Worm (Caenorhabditis elegans): ENCODE data around the gene R160.12.

DNA sequence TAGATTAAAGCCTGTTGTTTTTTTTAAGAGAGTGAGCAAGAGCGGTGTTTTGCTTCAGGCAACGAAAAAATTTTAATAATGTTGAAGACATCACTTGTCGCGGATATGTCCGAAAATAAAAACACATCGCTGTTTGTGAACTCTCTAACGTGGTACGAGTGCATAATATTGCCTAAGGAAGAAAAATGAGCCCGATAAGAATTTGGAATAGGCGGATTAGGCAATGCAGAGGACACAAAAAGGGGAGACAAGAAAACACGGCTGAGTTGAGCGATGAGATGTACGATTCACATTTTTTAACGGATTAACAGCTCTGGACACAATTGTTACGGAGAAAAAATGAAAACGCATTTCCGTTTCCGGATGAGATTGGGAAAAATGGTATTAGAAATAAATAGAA is 49.8 kb upstream of the R160.12 start:
- TF ChIP-seq aha-1 (tag; optimal IDR thresholded peaks at IDR 0.05) (no peak), ama-1 (optimal IDR thresholded peaks at IDR 0.05) (no peak), lin-39 (tag; optimal IDR thresholded peaks at IDR 0.05) (no peak), ztf-11 (tag; optimal IDR thresholded peaks at IDR 0.05) (no peak), skn-1 (tag; optimal IDR thresholded peaks at IDR 0.05) (no peak), C34B4.2 (tag; optimal IDR thresholded peaks at IDR 0.05) (no peak), lsy-2 (tag; optimal IDR thresholded peaks at IDR 0.05) (no peak), ceh-82 (tag; optimal IDR thresholded peaks at IDR 0.05) (no peak), nhr-11 (tag; optimal IDR thresholded peaks at IDR 0.05) (no peak), lin-13 (GFP tag; optimal IDR thresholded peaks at IDR 0.05) (no peak)

Measured in whole organism, L1 larva.